Worm (Caenorhabditis elegans): ENCODE results near the gene Y24D9A.7.

ce11 chrIV:4360497-4360896 lies 44.5 kb downstream of the Y24D9A.7 start, which contains the start of gene F55F10.1:
- no peak for TF ChIP-seq ztf-23 (GFP tag; IDR thresholded peaks at IDR 0.05)
- TF ChIP-seq T22C8.4 (GFP tag; IDR thresholded peaks at IDR 0.05) = 0 out of 2 replicates have a peak, but pooled peaks have one; percentile 50
- TF ChIP-seq tab-1 (GFP tag; IDR thresholded peaks at IDR 0.05) = no peak
- no peak for TF ChIP-seq ztf-29 (GFP tag; IDR thresholded peaks at IDR 0.05)
- TF ChIP-seq klf-2 (GFP tag; conservative IDR thresholded peaks at IDR 0.05) = no peak
- no peak for TF ChIP-seq flt-1 (GFP tag; IDR thresholded peaks at IDR 0.05)
